Worm (Caenorhabditis elegans) whole organism, late embryonic: ENCODE results near the gene pam-1.

Experiments used
- F13H6.1 ChIP-seq: sonication (generic microtip); optimal IDR thresholded peaks from 2 replicates; lab custom pipeline; 2016; ENCODE audit warnings: missing genetic modification characterization, missing compliant biosample characterization
- ceh-2 ChIP-seq: sonication (generic microtip); optimal IDR thresholded peaks from 2 replicates; lab custom pipeline; 2016; ENCODE audit warnings: missing genotype, missing genetic modification characterization, missing compliant biosample characterization
- ceh-24 ChIP-seq: sonication (generic microtip); optimal IDR thresholded peaks from 2 replicates; lab custom pipeline; 2016; ENCODE audit warnings: mild to moderate bottlenecking, missing genetic modification characterization, missing compliant biosample characterization
- ceh-48 ChIP-seq: sonication (generic microtip); optimal IDR thresholded peaks from 2 replicates; lab custom pipeline; 2016; ENCODE audit warnings: missing genetic modification characterization, inconsistent platforms, missing compliant biosample characterization
- ceh-6 ChIP-seq: fragments of 200-800 bp; sonication (Bioruptor generic); optimal IDR thresholded peaks from 2 replicates; lab custom pipeline; 2018; ENCODE audit warnings: mild to moderate bottlenecking, missing genetic modification characterization, missing compliant biosample characterization
- ceh-9 ChIP-seq: sonication (generic microtip); optimal IDR thresholded peaks from 2 replicates; lab custom pipeline; 2016; ENCODE audit warnings: mild to moderate bottlenecking, missing genetic modification characterization, inconsistent platforms, missing compliant biosample characterization
- dve-1 ChIP-seq: sonication (generic microtip); optimal IDR thresholded peaks from 2 replicates; lab custom pipeline; 2017; ENCODE audit warnings: antibody characterized with exemption, mild to moderate bottlenecking, missing genetic modification characterization, missing compliant biosample characterization
- elt-4 ChIP-seq: sonication (generic microtip); optimal IDR thresholded peaks from 2 replicates; lab custom pipeline; 2016; ENCODE audit warnings: missing genetic modification characterization, missing compliant biosample characterization
- fkh-10 ChIP-seq: fragments of 150-350 bp; optimal IDR thresholded peaks from 2 replicates; lab custom pipeline; 2014; ENCODE audit warnings: missing biosample characterization, missing genetic modification reagents, missing genetic modification characterization
- hlh-13 ChIP-seq: fragments of 200-800 bp; sonication (Bioruptor generic); optimal IDR thresholded peaks from 2 replicates; lab custom pipeline; 2018; ENCODE audit warnings: mild to moderate bottlenecking, missing genetic modification characterization, missing compliant biosample characterization
- hlh-6 ChIP-seq: sonication (generic microtip); optimal IDR thresholded peaks from 2 replicates; lab custom pipeline; 2016; ENCODE audit warnings: missing genotype, missing genetic modification characterization, missing compliant biosample characterization
- madf-2 ChIP-seq: sonication (generic microtip); optimal IDR thresholded peaks from 2 replicates; lab custom pipeline; 2017; ENCODE audit warnings: missing genetic modification characterization, missing compliant biosample characterization
- nhr-232 ChIP-seq: sonication (generic microtip); optimal IDR thresholded peaks from 2 replicates; lab custom pipeline; 2016; ENCODE audit warnings: missing genetic modification characterization, missing compliant biosample characterization
- odd-2 ChIP-seq: sonication (generic microtip); optimal IDR thresholded peaks from 2 replicates; lab custom pipeline; 2017; ENCODE audit warnings: antibody characterized with exemption, mild to moderate bottlenecking, missing genetic modification characterization, missing compliant biosample characterization
- pax-1 ChIP-seq: fragments of 150-350 bp; optimal IDR thresholded peaks from 2 replicates; lab custom pipeline; 2014; ENCODE audit warnings: missing biosample characterization, missing genetic modification characterization
- pha-4 ChIP-seq: fragments of 150-350 bp; optimal IDR thresholded peaks from 2 replicates; lab custom pipeline; 2018; ENCODE audit warnings: missing biosample characterization, missing genetic modification reagents, missing genetic modification characterization
- pqm-1 ChIP-seq: sonication (generic microtip); optimal IDR thresholded peaks from 2 replicates; lab custom pipeline; 2016; ENCODE audit warnings: missing genetic modification characterization, missing compliant biosample characterization
- ref-2 ChIP-seq: sonication (generic microtip); optimal IDR thresholded peaks from 2 replicates; lab custom pipeline; 2016; ENCODE audit warnings: missing genetic modification characterization, missing compliant biosample characterization
- sdc-2 ChIP-seq: sonication (generic microtip); optimal IDR thresholded peaks from 2 replicates; lab custom pipeline; 2016; ENCODE audit warnings: missing genotype, missing genetic modification characterization, missing compliant biosample characterization
- sox-4 ChIP-seq: sonication (generic microtip); optimal IDR thresholded peaks from 2 replicates; lab custom pipeline; 2017; ENCODE audit warnings: mild to moderate bottlenecking, missing genetic modification characterization, inconsistent platforms, missing compliant biosample characterization
- syd-9 ChIP-seq: sonication (generic microtip); optimal IDR thresholded peaks from 2 replicates; lab custom pipeline; 2016; ENCODE audit warnings: mild to moderate bottlenecking, missing genetic modification characterization, moderate library complexity, missing compliant biosample characterization
- tbx-2 ChIP-seq: sonication (generic microtip); optimal IDR thresholded peaks from 2 replicates; lab custom pipeline; 2016; ENCODE audit warnings: missing genetic modification characterization, missing compliant biosample characterization
- tbx-7 ChIP-seq: sonication (generic microtip); optimal IDR thresholded peaks from 2 replicates; lab custom pipeline; 2016; ENCODE audit warnings: missing genotype, missing genetic modification characterization, missing compliant biosample characterization
- ttx-3 ChIP-seq: sonication (generic microtip); optimal IDR thresholded peaks from 2 replicates; lab custom pipeline; 2016; ENCODE audit warnings: missing genetic modification reagents, missing genetic modification characterization, missing compliant biosample characterization
- unc-3 ChIP-seq, 2 experiments: fragments of 200-800 bp in 1 of 2; sonication (Bioruptor generic) in 1 of 2; sonication (generic microtip) in 1 of 2; conservative IDR thresholded peaks in 1 of 2; optimal IDR thresholded peaks in 1 of 2; 2 replicates each; pipeline versions ENCODE4 v1.3.6 to Lab custom; 2016 to 2022; ENCODE audit warnings: missing compliant biosample characterization in 2 of 2, missing genetic modification characterization in 2 of 2, missing genetic modification reagents in 1 of 2
- unc-42 ChIP-seq: sonication (generic microtip); optimal IDR thresholded peaks from 2 replicates; lab custom pipeline; 2016; ENCODE audit warnings: missing genotype, missing genetic modification characterization, missing compliant biosample characterization
- unc-55 ChIP-seq: sonication (generic microtip); optimal IDR thresholded peaks from 2 replicates; lab custom pipeline; 2017; ENCODE audit warnings: missing biosample characterization, missing genetic modification reagents, missing genetic modification characterization
- unc-86 ChIP-seq: sonication (generic microtip); optimal IDR thresholded peaks from 2 replicates; lab custom pipeline; 2016; ENCODE audit warnings: missing genetic modification characterization, missing compliant biosample characterization
- zip-5 ChIP-seq: sonication (generic microtip); optimal IDR thresholded peaks from 2 replicates; lab custom pipeline; 2016; ENCODE audit warnings: missing genetic modification characterization, missing compliant biosample characterization

Gene pam-1

DNA sequence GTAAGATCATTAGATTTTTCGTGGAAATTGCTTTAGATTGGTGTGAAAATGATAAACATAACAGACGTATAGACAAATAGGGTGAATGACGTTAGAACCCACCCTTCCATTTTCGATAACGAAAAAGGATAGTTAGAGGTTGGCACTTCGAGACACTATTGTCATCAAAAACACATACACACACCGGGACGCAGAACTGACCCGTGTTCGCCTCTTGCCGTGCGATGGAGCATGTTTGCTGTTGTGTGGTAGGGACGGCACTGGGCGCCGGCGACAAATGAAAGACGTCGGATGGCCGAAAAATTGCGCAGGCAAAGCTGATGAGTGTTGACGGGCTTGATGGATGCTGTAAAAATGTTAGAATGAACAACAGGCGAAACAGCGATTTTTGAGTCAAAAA, 768 bp downstream of the pam-1 start:
- TF ChIP-seq tbx-2 = peak; percentile 1
- no peak for TF ChIP-seq ref-2 (tag; lab: Kevin White, UChicago)

DNA sequence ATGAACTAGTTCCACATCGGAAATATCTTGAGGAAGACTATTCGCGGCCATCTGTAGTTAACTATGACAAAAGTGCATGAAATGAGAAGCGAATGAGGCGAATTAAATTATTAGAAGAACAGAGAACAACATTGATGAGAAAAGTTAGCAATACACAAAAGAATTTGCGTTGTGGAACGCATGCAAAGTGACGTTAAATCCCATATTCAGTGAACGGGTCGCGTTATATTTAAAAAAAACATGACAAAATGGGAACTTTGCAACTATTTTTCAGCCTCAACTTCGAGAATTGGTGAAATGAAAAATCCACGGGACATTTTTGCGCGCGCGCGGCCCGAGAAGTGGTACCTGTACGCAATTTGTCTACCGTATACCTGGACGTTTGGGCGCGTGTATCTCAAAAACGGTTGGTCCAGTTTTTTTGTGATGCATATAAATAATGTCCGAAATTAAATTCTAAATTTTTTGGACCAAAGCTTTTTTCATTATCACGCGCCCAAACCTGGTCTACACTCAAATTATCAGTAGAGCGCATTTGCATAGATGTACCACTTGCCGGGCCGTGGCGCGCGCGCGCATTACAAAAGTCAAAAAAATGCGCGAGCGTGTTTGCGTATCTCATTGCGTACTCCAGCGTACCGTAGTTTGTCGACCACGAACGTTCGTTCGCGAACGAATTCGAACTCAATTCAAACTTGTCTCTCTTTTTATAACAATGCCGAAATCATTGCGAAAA, 2.6 kb downstream of the pam-1 start, which contains the start of the genes cdd-2 and oef-1:
cdd-2 (minus strand) TSS at position 51 of the 736 bp plus-strand sequence.
oef-1 (plus strand) TSS at position 575 of the 736 bp plus-strand sequence.
- TF ChIP-seq fkh-10 (GFP tag; lab: Kevin White, UChicago) (no peak), unc-86 (tag; lab: Kevin White, UChicago) (no peak)

DNA sequence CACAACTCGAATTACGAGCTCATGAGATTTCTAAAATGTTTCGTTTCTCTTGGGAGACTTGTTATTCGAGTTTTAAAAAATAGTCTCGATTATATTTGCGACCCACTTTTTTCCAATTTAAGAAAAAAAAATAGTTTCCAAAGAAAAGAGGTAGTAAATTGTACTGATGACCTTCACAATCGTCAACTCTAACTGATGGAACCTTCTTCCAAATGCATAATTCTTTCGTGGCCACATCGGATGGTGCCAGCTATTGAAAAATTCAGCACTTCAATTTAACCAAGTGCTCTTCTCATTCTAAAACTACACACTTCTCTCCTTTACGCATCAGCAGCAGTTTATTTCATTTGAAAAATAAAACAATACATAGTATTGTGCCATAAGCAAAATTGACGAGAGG, 7.0 kb downstream of the pam-1 start:
- TF ChIP-seq pqm-1 (tag; lab: Kevin White, UChicago) = no peak
- TF ChIP-seq ceh-48 (tag; lab: Kevin White, UChicago) = no peak
- no peak for TF ChIP-seq zip-5 (tag; lab: Kevin White, UChicago)
- TF ChIP-seq madf-2 (tag; lab: Kevin White, UChicago) = no peak
- no peak for TF ChIP-seq F13H6.1 (tag; lab: Kevin White, UChicago)
- TF ChIP-seq nhr-232 (tag; lab: Kevin White, UChicago) = no peak
- no peak for TF ChIP-seq unc-42 (tag; lab: Kevin White, UChicago)
- TF ChIP-seq dve-1 = no peak
- TF ChIP-seq hlh-6 (tag; lab: Kevin White, UChicago) = no peak
- no peak for TF ChIP-seq ceh-24
- no peak for TF ChIP-seq ceh-9 (tag; lab: Kevin White, UChicago)
- TF ChIP-seq pha-4 (tag; lab: Kevin White, UChicago) = no peak
- TF ChIP-seq unc-55 = no peak
- no peak for TF ChIP-seq odd-2 (tag; lab: Kevin White, UChicago)
- no peak for TF ChIP-seq tbx-7 (tag; lab: Kevin White, UChicago)
- no peak for TF ChIP-seq pax-1 (tag; lab: Kevin White, UChicago)
- no peak for TF ChIP-seq ceh-6 (GFP tag; lab: Kevin White, UChicago)
- TF ChIP-seq unc-3 (GFP tag; conservative IDR thresholded peaks at IDR 0.05; lab: Robert Waterston, UW) = no peak
- no peak for TF ChIP-seq unc-3 (tag; optimal IDR thresholded peaks at IDR 0.05; lab: Kevin White, UChicago)
- no peak for TF ChIP-seq ceh-2 (tag; lab: Kevin White, UChicago)

DNA sequence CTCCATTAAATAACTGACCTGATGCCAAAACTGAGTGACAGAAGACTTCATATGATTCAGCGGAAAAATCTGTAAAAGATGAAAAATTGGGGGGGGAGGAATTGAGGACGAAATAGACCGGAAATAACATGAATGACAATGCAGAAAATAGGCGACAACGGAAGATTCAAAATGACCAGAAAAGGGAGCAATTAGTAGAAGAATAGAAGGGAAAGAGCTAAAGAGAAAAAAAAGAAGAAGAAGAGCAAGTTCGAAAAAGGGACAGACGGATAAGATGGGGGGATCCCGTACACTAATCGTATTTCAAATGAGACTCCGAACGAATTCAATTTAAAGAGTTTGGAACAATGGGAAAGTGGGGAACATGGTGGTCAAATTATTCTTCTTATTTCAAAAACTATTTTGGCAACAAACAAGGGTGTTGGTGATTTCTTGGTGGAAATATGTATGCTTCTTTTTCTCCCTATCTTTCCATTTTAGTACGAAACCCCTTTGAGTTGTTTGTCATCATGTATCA, 8.1 kb downstream of the pam-1 start, which contains the start of gene R05G6.10:
R05G6.10 (minus strand) TSS at position 51 of the 517 bp plus-strand sequence.
- TF ChIP-seq elt-4 (tag; lab: Kevin White, UChicago) = no peak
- no peak for TF ChIP-seq hlh-13 (GFP tag; lab: Kevin White, UChicago)
- peak; percentile 92 for TF ChIP-seq unc-42 (tag; lab: Kevin White, UChicago)

DNA sequence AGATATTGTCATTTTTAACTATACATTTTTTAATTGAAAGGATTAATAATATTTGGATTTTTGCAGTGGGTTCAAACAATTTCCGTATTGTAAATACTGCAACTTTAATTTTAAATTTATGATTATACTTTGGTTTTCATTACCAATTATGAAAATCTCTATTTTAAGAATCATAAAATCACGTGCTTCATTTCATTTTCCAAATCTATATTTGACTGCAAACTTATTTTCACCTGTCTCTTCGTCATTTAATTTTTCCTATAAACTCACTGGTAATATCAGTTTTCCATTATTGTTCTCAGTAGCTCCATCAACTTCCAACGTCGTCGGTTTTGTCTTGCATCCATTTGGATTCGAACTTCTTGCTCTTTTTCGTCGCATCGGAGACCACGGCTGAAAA, 18.3 kb downstream of the pam-1 start, which contains the start of gene R05G6.1:
R05G6.1 (plus strand) TSS at position 301 of the 400 bp plus-strand sequence.
- TF ChIP-seq ttx-3 (tag; lab: Kevin White, UChicago) (no peak), pha-4 (tag; lab: Kevin White, UChicago) (no peak), sox-4 (tag; lab: Kevin White, UChicago) (no peak), tbx-7 (tag; lab: Kevin White, UChicago) (no peak), sdc-2 (tag; lab: Kevin White, UChicago) (no peak), syd-9 (tag; lab: Kevin White, UChicago) (no peak), hlh-13 (GFP tag; lab: Kevin White, UChicago) (no peak), dve-1 (no peak)
- TF ChIP-seq, all 69 proteins: peak for 0
